Fruit fly (Drosophila melanogaster): ENCODE measurements around the gene Top2.

Gene Top2

DNA sequence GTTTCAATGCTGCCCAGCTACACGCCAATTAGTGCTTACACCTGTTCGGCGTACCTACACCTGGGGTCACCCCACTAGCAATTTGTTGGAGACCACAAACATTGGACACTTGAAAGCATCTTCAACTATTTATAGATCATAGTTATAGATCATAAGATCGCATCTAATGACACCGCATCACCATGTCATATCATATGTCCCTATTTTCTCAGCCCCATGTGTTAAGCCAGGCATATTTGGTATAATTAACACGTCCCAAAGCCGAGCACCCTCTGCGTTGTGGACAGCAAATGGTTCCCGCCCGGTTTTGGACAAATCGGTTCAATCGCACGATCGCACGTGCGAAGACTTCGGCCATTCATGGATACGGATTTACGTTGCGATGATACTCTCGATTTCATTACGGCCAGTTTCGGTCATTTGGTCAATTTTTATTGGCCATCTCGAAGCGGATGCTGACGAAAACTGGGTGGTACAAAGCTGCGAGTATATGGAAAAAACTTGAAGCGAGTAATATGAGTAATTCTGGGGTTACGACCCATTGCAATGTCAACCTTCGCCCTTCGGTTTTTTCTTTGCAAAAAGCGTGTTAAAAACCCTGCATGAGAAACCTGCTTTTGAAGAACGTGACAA lies 13.6 kb downstream of the Top2 start (continued):
- TF ChIP-seq Fer3 (tag; optimal IDR thresholded peaks at IDR 0.05) (peak; percentile 67), ase (GFP tag; IDR thresholded peaks at IDR 0.05) (peak; percentile 75; the same call in 2 of the 3 replicates), Bgb (GFP tag; IDR thresholded peaks at IDR 0.05; ENCODE audit: partially characterized antibody) (no peak), pb (GFP tag; optimal IDR thresholded peaks at IDR 0.05) (peak; percentile 64), CG2116 (GFP tag; optimal IDR thresholded peaks at IDR 0.05) (peak; percentile 59), CG7786 (GFP tag; optimal IDR thresholded peaks at IDR 0.05) (peak; percentile 74), Sry-β (GFP tag; optimal IDR thresholded peaks at IDR 0.05) (no peak), CG10543 (GFP tag; optimal IDR thresholded peaks at IDR 0.05) (peak; percentile 33), Dbx (GFP tag; IDR thresholded peaks at IDR 0.05) (peak; percentile 89), pros (GFP tag; optimal IDR thresholded peaks at IDR 0.05) (no peak), en (GFP tag; optimal IDR thresholded peaks at IDR 0.05) (peak; percentile 93), wek (GFP tag; optimal IDR thresholded peaks at IDR 0.05) (peak; percentile 64), CG2889 (GFP tag; IDR thresholded peaks at IDR 0.05) (peak; percentile 69; the same call in 2 of the 3 replicates), E2f2 (GFP tag; IDR thresholded peaks at IDR 0.05) (peak; percentile 78), Elba2 (GFP tag; optimal IDR thresholded peaks at IDR 0.05) (no peak), Usf (GFP tag; optimal IDR thresholded peaks at IDR 0.05) (peak; percentile 72), zfh2 (GFP tag; optimal IDR thresholded peaks at IDR 0.05) (peak; percentile 40), CG14441 (GFP tag; IDR thresholded peaks at IDR 0.05) (peak; percentile 79), CG5245 (GFP tag; optimal IDR thresholded peaks at IDR 0.05) (peak; percentile 72), peb (GFP tag; IDR thresholded peaks at IDR 0.05) (peak; percentile 21; the same call in 1 of the 2 replicates), cato (GFP tag; optimal IDR thresholded peaks at IDR 0.05; ENCODE audit: borderline replicate concordance) (peak; percentile 32), lmd (GFP tag; IDR thresholded peaks at IDR 0.05) (peak; percentile 82), CG31224 (GFP tag; IDR thresholded peaks at IDR 0.05) (peak; percentile 22; the same call in 1 of the 2 replicates), run (tag; optimal IDR thresholded peaks at IDR 0.05) (peak; percentile 90), CG4328 (GFP tag; optimal IDR thresholded peaks at IDR 0.05) (peak; percentile 51), esg (GFP tag; conservative IDR thresholded peaks at IDR 0.05) (peak; percentile 83), CG7745 (tag; optimal IDR thresholded peaks at IDR 0.05) (no peak), Hr39 (optimal IDR thresholded peaks at IDR 0.05) (no peak), BtbVII (GFP tag; optimal IDR thresholded peaks at IDR 0.05) (peak; percentile 46), trh (GFP tag; optimal IDR thresholded peaks at IDR 0.05) (peak; percentile 25), Oli (tag; optimal IDR thresholded peaks at IDR 0.05) (peak; percentile 86), CG15696 (tag; optimal IDR thresholded peaks at IDR 0.05) (peak; percentile 9), CG7839 (tag; optimal IDR thresholded peaks at IDR 0.05) (peak; percentile 83), scrt (GFP tag; optimal IDR thresholded peaks at IDR 0.05) (peak; percentile 70), Sin3A (optimal IDR thresholded peaks at IDR 0.05) (no peak), sens (GFP tag) (peak; percentile 91), CG12299 (tag; optimal IDR thresholded peaks at IDR 0.05) (peak; percentile 81), CG32767 (GFP tag; IDR thresholded peaks at IDR 0.05) (peak; percentile 90), CG11247 (GFP tag; IDR thresholded peaks at IDR 0.05) (peak; percentile 53; the same call in 1 of the 2 replicates), CG17829 (tag; optimal IDR thresholded peaks at IDR 0.05) (peak; percentile 67), CG2875 (GFP tag; optimal IDR thresholded peaks at IDR 0.05) (peak; percentile 85), Stat92E (GFP tag; optimal IDR thresholded peaks at IDR 0.05) (peak in 1 of 3 experiments; percentile 8), ash1 (GFP tag; optimal IDR thresholded peaks at IDR 0.05) (no peak), psq (GFP tag; optimal IDR thresholded peaks at IDR 0.05) (peak; percentile 31), MTF-1 (GFP tag; optimal IDR thresholded peaks at IDR 0.05; ENCODE audit: borderline replicate concordance) (peak; percentile 27), HLHmδ (GFP tag; optimal IDR thresholded peaks at IDR 0.05) (no peak), Xbp1 (GFP tag; optimal IDR thresholded peaks at IDR 0.05) (peak; percentile 94), CG4360 (GFP tag; IDR thresholded peaks at IDR 0.05) (no peak), dan (GFP tag; IDR thresholded peaks at IDR 0.05) (no peak), Hr78 (GFP tag; optimal IDR thresholded peaks at IDR 0.05) (peak in 1 of 2 experiments; percentile 67)

Measured in whole organism, embryonic.